ENCODE assay signal across 5 worm cellular contexts in the genomic region with DNA sequence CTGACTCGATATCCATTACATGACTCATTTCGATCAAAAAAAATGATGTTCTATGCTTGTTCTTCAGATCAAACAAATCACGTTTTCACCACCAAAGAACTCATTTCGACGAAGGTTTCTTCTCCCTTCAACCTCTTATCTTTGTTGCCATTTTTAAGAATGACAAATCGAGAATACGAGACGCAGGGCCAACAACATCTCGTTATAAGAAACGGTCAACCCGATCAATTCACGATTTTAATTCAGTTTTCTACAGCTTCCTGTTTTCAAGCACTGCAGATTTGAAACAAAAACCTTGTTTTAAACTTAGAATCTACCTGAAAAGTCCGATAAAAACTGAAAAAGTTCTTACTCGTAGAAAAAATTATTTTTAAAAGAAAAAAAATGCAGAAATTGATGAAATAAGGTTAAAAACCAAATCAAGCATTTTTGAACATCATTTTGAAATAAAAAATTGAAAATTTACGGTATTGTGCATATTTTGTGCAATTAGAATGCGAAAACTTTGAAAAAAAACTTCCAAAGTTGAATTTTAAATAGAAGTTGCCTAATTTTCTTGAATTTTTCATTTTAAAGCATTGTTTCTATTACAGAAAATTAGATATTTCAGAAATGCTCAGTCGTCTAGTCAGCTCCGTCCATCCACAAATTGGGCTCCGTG.
TF ChIP-seq lines count a peak whose summit lies in the region.

Gene acs-11 (plus strand): TSS at position 611 of the 661 bp plus-strand sequence.

TF ChIP-seq in whole organism, L1 larva, 84 proteins besides CTCF, POLR2A, EP300 and RAD21 (continues in another document):
- peak; percentile 13 for TF ChIP-seq snu-23 (GFP tag; optimal IDR thresholded peaks at IDR 0.05; lab: Kevin White, UChicago)
- TF ChIP-seq snpc-4 (tag; optimal IDR thresholded peaks at IDR 0.05; lab: Kevin White, UChicago) = no peak
- TF ChIP-seq dsc-1 (tag; optimal IDR thresholded peaks at IDR 0.05; lab: Kevin White, UChicago) = no peak
- TF ChIP-seq fkh-8 (tag; optimal IDR thresholded peaks at IDR 0.05; lab: Kevin White, UChicago) = no peak
- no peak for TF ChIP-seq ces-1 (GFP tag; optimal IDR thresholded peaks at IDR 0.05; lab: Kevin White, UChicago)
- no peak for TF ChIP-seq nhr-47 (tag; optimal IDR thresholded peaks at IDR 0.05; lab: Kevin White, UChicago)
- TF ChIP-seq alr-1 (tag; optimal IDR thresholded peaks at IDR 0.05; lab: Kevin White, UChicago; ENCODE audit: borderline replicate concordance) = no peak
- no peak for TF ChIP-seq efl-1 (optimal IDR thresholded peaks at IDR 0.05; lab: Kevin White, UChicago)
- peak in 1 of 2 experiments; percentile 89 for TF ChIP-seq efl-1 (GFP tag; optimal IDR thresholded peaks at IDR 0.05 in 1 of 2; lab: Kevin White, UChicago)
- TF ChIP-seq elt-2 (tag; optimal IDR thresholded peaks at IDR 0.05; lab: Kevin White, UChicago) = peak; percentile 22
- TF ChIP-seq ztf-4 (tag; optimal IDR thresholded peaks at IDR 0.05; lab: Kevin White, UChicago) = no peak
- TF ChIP-seq unc-86 (tag; optimal IDR thresholded peaks at IDR 0.05; lab: Kevin White, UChicago) = no peak
- TF ChIP-seq nhr-85 (tag; lab: Kevin White, UChicago) = peak; percentile 61
- TF ChIP-seq fos-1 (tag; optimal IDR thresholded peaks at IDR 0.05; lab: Kevin White, UChicago) = no peak
- TF ChIP-seq unc-98 (GFP tag; IDR thresholded peaks at IDR 0.05; lab: Robert Waterston, UW) = no peak
- no peak for TF ChIP-seq aly-2 (tag; optimal IDR thresholded peaks at IDR 0.05; lab: Kevin White, UChicago)
- TF ChIP-seq lin-14 (GFP tag; optimal IDR thresholded peaks at IDR 0.05; lab: Kevin White, UChicago) = peak; percentile 23

TF ChIP-seq in whole organism, L2 larva, 48 proteins besides CTCF, POLR2A, EP300 and RAD21:
- TF ChIP-seq sma-3 (GFP tag; optimal IDR thresholded peaks at IDR 0.05; lab: Kevin White, UChicago) = peak; percentile 11
- no peak for TF ChIP-seq lin-13 (GFP tag; optimal IDR thresholded peaks at IDR 0.05; lab: Kevin White, UChicago)
- no peak for TF ChIP-seq lsy-2 (tag; optimal IDR thresholded peaks at IDR 0.05; lab: Kevin White, UChicago)
- TF ChIP-seq unc-62 (GFP tag; optimal IDR thresholded peaks at IDR 0.05; lab: Kevin White, UChicago) = no peak
- peak; percentile 4 for TF ChIP-seq gmeb-1 (tag; optimal IDR thresholded peaks at IDR 0.05; lab: Kevin White, UChicago)
- TF ChIP-seq nhr-77 (tag; optimal IDR thresholded peaks at IDR 0.05; lab: Kevin White, UChicago) = no peak
- TF ChIP-seq aly-2 (tag; optimal IDR thresholded peaks at IDR 0.05; lab: Kevin White, UChicago) = no peak
- TF ChIP-seq Y55F3AM.14 (GFP tag; optimal IDR thresholded peaks at IDR 0.05; lab: Kevin White, UChicago) = no peak
- peak; percentile 28 for TF ChIP-seq nhr-21 (tag; optimal IDR thresholded peaks at IDR 0.05; lab: Kevin White, UChicago)
- TF ChIP-seq ceh-16 (tag; optimal IDR thresholded peaks at IDR 0.05; lab: Kevin White, UChicago) = no peak
- TF ChIP-seq fos-1 (tag; optimal IDR thresholded peaks at IDR 0.05; lab: Kevin White, UChicago) = peak; percentile 69
- TF ChIP-seq crh-2 (tag; optimal IDR thresholded peaks at IDR 0.05; lab: Kevin White, UChicago) = peak; percentile 19
- peak; percentile 0 for TF ChIP-seq nhr-6 (tag; optimal IDR thresholded peaks at IDR 0.05; lab: Kevin White, UChicago)

TF ChIP-seq in whole organism, L3 larva, 47 proteins besides CTCF, POLR2A, EP300 and RAD21:
- TF ChIP-seq nhr-28 (tag; optimal IDR thresholded peaks at IDR 0.05; lab: Kevin White, UChicago) (no peak), lsy-12 (tag; optimal IDR thresholded peaks at IDR 0.05; lab: Kevin White, UChicago) (peak; percentile 33), jun-1 (tag; optimal IDR thresholded peaks at IDR 0.05; lab: Kevin White, UChicago) (peak; percentile 12), pqm-1 (tag; optimal IDR thresholded peaks at IDR 0.05; lab: Kevin White, UChicago) (peak; percentile 39), nhr-23 (tag; optimal IDR thresholded peaks at IDR 0.05; lab: Kevin White, UChicago) (peak; percentile 29), elt-2 (tag; optimal IDR thresholded peaks at IDR 0.05; lab: Kevin White, UChicago) (peak; percentile 62), fos-1 (tag; optimal IDR thresholded peaks at IDR 0.05; lab: Kevin White, UChicago) (no peak)

TF ChIP-seq in whole organism, L4 larva, 104 proteins besides CTCF, POLR2A, EP300 and RAD21:
- TF ChIP-seq mes-2 (tag; optimal IDR thresholded peaks at IDR 0.05; lab: Kevin White, UChicago; ENCODE audit: poor library complexity, severe bottlenecking) (peak; percentile 21), ama-1 (optimal IDR thresholded peaks at IDR 0.05; lab: Kevin White, UChicago) (peak; percentile 57), lim-7 (GFP tag; IDR thresholded peaks at IDR 0.05; lab: Robert Waterston, UW) (no peak), nhr-48 (tag; optimal IDR thresholded peaks at IDR 0.05; lab: Kevin White, UChicago) (no peak), dmd-9 (GFP tag; IDR thresholded peaks at IDR 0.05; lab: Robert Waterston, UW) (no peak), daf-16 (GFP tag; optimal IDR thresholded peaks at IDR 0.05; lab: Kevin White, UChicago) (no peak), daf-16 (tag; optimal IDR thresholded peaks at IDR 0.05; lab: Kevin White, UChicago) (peak; percentile 60), duxl-1 (tag; optimal IDR thresholded peaks at IDR 0.05; lab: Kevin White, UChicago; ENCODE audit: poor library complexity) (peak; percentile 12), hlh-30 (tag; optimal IDR thresholded peaks at IDR 0.05; lab: Kevin White, UChicago; ENCODE audit: insufficient read depth) (peak; percentile 61), mdl-1 (tag; optimal IDR thresholded peaks at IDR 0.05; lab: Kevin White, UChicago) (peak in 1 of 2 experiments; percentile 42), spr-3 (GFP tag; optimal IDR thresholded peaks at IDR 0.05; lab: Kevin White, UChicago) (no peak), vab-7 (GFP tag; IDR thresholded peaks at IDR 0.05; lab: Robert Waterston, UW) (no peak), dve-1 (tag; optimal IDR thresholded peaks at IDR 0.05; lab: Kevin White, UChicago; ENCODE audit: insufficient read depth) (peak; percentile 48), pqm-1 (tag; optimal IDR thresholded peaks at IDR 0.05; lab: Kevin White, UChicago) (peak; percentile 18), jun-1 (tag; optimal IDR thresholded peaks at IDR 0.05; lab: Kevin White, UChicago) (no peak), dmd-6 (GFP tag; IDR thresholded peaks at IDR 0.05; lab: Robert Waterston, UW) (peak; percentile 31; the same call in 1 of the 2 replicates), mdt-29 (GFP tag; IDR thresholded peaks at IDR 0.05; lab: Robert Waterston, UW) (no peak), Y105C5A.15 (GFP tag; IDR thresholded peaks at IDR 0.05; lab: Robert Waterston, UW) (no peak), hlh-11 (tag; optimal IDR thresholded peaks at IDR 0.05; lab: Kevin White, UChicago) (peak; percentile 5), nhr-28 (tag; optimal IDR thresholded peaks at IDR 0.05; lab: Kevin White, UChicago) (peak; percentile 64), nhr-237 (tag; optimal IDR thresholded peaks at IDR 0.05; lab: Kevin White, UChicago) (no peak), aha-1 (tag; lab: Kevin White, UChicago) (peak; percentile 49)

TF ChIP-seq in whole organism, young adult, 124 proteins besides CTCF, POLR2A, EP300 and RAD21:
- TF ChIP-seq ama-1 (optimal IDR thresholded peaks at IDR 0.05; lab: Kevin White, UChicago) = peak; percentile 49
- no peak for TF ChIP-seq ama-1 (GFP tag; optimal IDR thresholded peaks at IDR 0.05; lab: Kevin White, UChicago)
- 0 out of 2 replicates have a peak, but pooled peaks have one; percentile 43 for TF ChIP-seq Y56A3A.18 (GFP tag; IDR thresholded peaks at IDR 0.05; lab: Robert Waterston, UW)
- no peak for TF ChIP-seq ceh-27 (GFP tag; optimal IDR thresholded peaks at IDR 0.05; lab: Kevin White, UChicago)
- TF ChIP-seq hmg-1.2 (GFP tag; IDR thresholded peaks at IDR 0.05; lab: Robert Waterston, UW) = 0 out of 2 replicates have a peak, but pooled peaks have one; percentile 7
- TF ChIP-seq ekl-4 (GFP tag; IDR thresholded peaks at IDR 0.05; lab: Robert Waterston, UW) = no peak
- TF ChIP-seq madf-6 (GFP tag; IDR thresholded peaks at IDR 0.05; lab: Robert Waterston, UW) = peak; percentile 20; the same call in 1 of the 2 replicates
- TF ChIP-seq nhr-80 (tag; optimal IDR thresholded peaks at IDR 0.05; lab: Kevin White, UChicago) = peak; percentile 45
- no peak for TF ChIP-seq cebp-1 (GFP tag; IDR thresholded peaks at IDR 0.05; lab: Robert Waterston, UW)
- TF ChIP-seq cebp-1 (tag; optimal IDR thresholded peaks at IDR 0.05; lab: Kevin White, UChicago) = peak; percentile 0
